Worm (Caenorhabditis elegans) whole organism, L3 larva: ENCODE measurements around the gene nasp-1.

Source experiments
- ZK546.5 ChIP-seq: sonication (generic microtip); optimal IDR thresholded peaks from 2 replicates; lab custom pipeline; 2017; ENCODE audit warnings: missing biosample characterization, missing genetic modification characterization
- aly-2 ChIP-seq: fragments of 150-350 bp; optimal IDR thresholded peaks from 2 replicates; lab custom pipeline; 2014; ENCODE audit warnings: missing biosample characterization, missing genetic modification characterization
- ama-1 ChIP-seq: fragments of 150-350 bp; optimal IDR thresholded peaks from 2 replicates; lab custom pipeline; 2018
- nhr-237 ChIP-seq: fragments of 150-350 bp; optimal IDR thresholded peaks from 2 replicates; lab custom pipeline; 2014; ENCODE audit warnings: missing biosample characterization, missing genetic modification characterization
- nhr-77 ChIP-seq: fragments of 150-350 bp; optimal IDR thresholded peaks from 2 replicates; lab custom pipeline; 2014; ENCODE audit warnings: missing biosample characterization, missing genetic modification characterization
- skn-1 ChIP-seq: fragments of 150-350 bp; optimal IDR thresholded peaks from 2 replicates; lab custom pipeline; 2014; ENCODE audit warnings: missing biosample characterization, missing genetic modification characterization
- snpc-4 ChIP-seq: fragments of 150-350 bp; optimal IDR thresholded peaks from 2 replicates; lab custom pipeline; 2014; ENCODE audit warnings: missing biosample characterization, missing genetic modification characterization
- unc-62 ChIP-seq: fragments of 150-350 bp; sonication (generic microtip); optimal IDR thresholded peaks from 4 replicates; lab custom pipeline; 2014; ENCODE audit warnings: missing biosample characterization, missing genetic modification reagents, missing genetic modification characterization
- zag-1 ChIP-seq: fragments of 150-350 bp; optimal IDR thresholded peaks from 2 replicates; lab custom pipeline; 2014; ENCODE audit warnings: missing biosample characterization, missing genetic modification characterization
- ztf-11 ChIP-seq: fragments of 150-350 bp; optimal IDR thresholded peaks from 2 replicates; lab custom pipeline; 2014; ENCODE audit warnings: missing biosample characterization, missing genetic modification characterization
- ztf-4 ChIP-seq: fragments of 150-350 bp; optimal IDR thresholded peaks from 2 replicates; lab custom pipeline; 2014; ENCODE audit warnings: missing biosample characterization, missing genetic modification characterization

DNA sequence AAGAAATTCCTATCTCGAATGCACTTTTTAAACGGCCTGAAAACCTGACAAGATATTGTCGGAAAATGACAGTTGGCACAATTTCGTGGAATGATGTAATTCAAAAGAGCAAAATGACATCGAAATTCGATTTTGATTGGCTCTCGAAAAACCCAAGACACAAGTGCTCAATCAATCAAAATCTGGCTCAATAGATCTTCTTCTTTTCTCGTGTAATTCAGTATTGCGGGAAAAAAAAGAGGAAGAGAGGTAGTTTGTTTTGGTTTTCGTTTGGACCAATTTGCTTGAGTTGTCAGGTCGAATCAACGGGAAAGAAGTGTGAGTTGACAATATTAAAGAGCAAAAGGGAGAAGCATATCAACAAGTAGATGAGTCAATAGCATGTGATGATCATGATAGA lies 29.4 kb downstream of the nasp-1 start:
- no peak for TF ChIP-seq nhr-237 (tag; lab: Kevin White, UChicago)
- TF ChIP-seq ztf-11 (tag; lab: Kevin White, UChicago): no peak
- no peak for TF ChIP-seq nhr-77
- TF ChIP-seq ZK546.5 (tag; lab: Kevin White, UChicago): no peak
- no peak for TF ChIP-seq ama-1 (lab: Kevin White, UChicago)
- TF ChIP-seq unc-62: no peak
- no peak for TF ChIP-seq aly-2 (tag; lab: Kevin White, UChicago)
- no peak for TF ChIP-seq skn-1 (tag; lab: Kevin White, UChicago)
- no peak for TF ChIP-seq ztf-4 (tag; lab: Kevin White, UChicago)
- TF ChIP-seq snpc-4 (tag; lab: Kevin White, UChicago): no peak
- TF ChIP-seq zag-1 (tag; lab: Kevin White, UChicago): no peak
